Fruit fly (Drosophila melanogaster) whole organism, prepupa: ENCODE measurements around the gene Fibp.

ENCODE experiments used
- Blimp-1 ChIP-seq: fragments of 200-800 bp; sonication (Bioruptor generic); optimal IDR thresholded peaks from 3 replicates; lab custom pipeline; 2017; ENCODE audit warnings: missing biosample characterization, missing genetic modification characterization, mild to moderate bottlenecking, moderate library complexity, missing genetic modification reagents
- CG10669 ChIP-seq: fragments of 200-800 bp; sonication (Bioruptor generic); optimal IDR thresholded peaks from 3 replicates; lab custom pipeline; 2018; ENCODE audit warnings: missing biosample characterization, mild to moderate bottlenecking, missing genetic modification characterization, moderate library complexity
- CG11762 ChIP-seq: fragments of 200-800 bp; sonication (Bioruptor generic); optimal IDR thresholded peaks from 3 replicates; lab custom pipeline; 2016; ENCODE audit warnings: missing biosample characterization, missing genetic modification characterization; ENCODE audit not compliant: insufficient read depth
- CG15336 ChIP-seq: fragments of 200-800 bp; sonication (Bioruptor generic); IDR thresholded peaks from 2 replicates; pipeline ENCODE4 v1.3.6; 2022; ENCODE audit warnings: missing biosample characterization, missing genetic modification characterization
- CG3032 ChIP-seq: fragments of 200-800 bp; optimal IDR thresholded peaks from 2 replicates; lab custom pipeline; 2019; ENCODE audit warnings: missing biosample characterization, mild to moderate bottlenecking, missing genetic modification characterization, moderate library complexity
- CG31627 ChIP-seq: fragments of 200-800 bp; sonication (Bioruptor generic); optimal IDR thresholded peaks from 3 replicates; lab custom pipeline; 2016; ENCODE audit warnings: missing biosample characterization, missing genetic modification characterization
- CG32006 ChIP-seq: fragments of 200-800 bp; sonication (Bioruptor generic); optimal IDR thresholded peaks from 3 replicates; lab custom pipeline; 2017; ENCODE audit warnings: missing biosample characterization, mild to moderate bottlenecking, missing genetic modification characterization
- CG3919 ChIP-seq: fragments of 200-800 bp; sonication (Bioruptor generic); optimal IDR thresholded peaks from 3 replicates; lab custom pipeline; 2016; ENCODE audit warnings: missing biosample characterization, missing genetic modification characterization
- CG4318 ChIP-seq: fragments of 200-800 bp; sonication (Bioruptor generic); optimal IDR thresholded peaks from 3 replicates; lab custom pipeline; 2017; ENCODE audit warnings: missing biosample characterization, mild to moderate bottlenecking, missing genetic modification characterization
- CG6163 ChIP-seq: fragments of 200-800 bp; sonication (Bioruptor generic); IDR thresholded peaks from 3 replicates; pipeline ENCODE4 v1.3.6; 2022; ENCODE audit warnings: missing biosample characterization, missing genetic modification characterization
- CG6276 ChIP-seq: fragments of 200-800 bp; sonication (Bioruptor generic); optimal IDR thresholded peaks from 2 replicates; lab custom pipeline; 2017; ENCODE audit warnings: missing biosample characterization, mild to moderate bottlenecking, missing genetic modification characterization
- CG6808 ChIP-seq: fragments of 200-800 bp; sonication (Bioruptor generic); optimal IDR thresholded peaks from 3 replicates; lab custom pipeline; 2017; ENCODE audit warnings: missing biosample characterization, missing genetic modification characterization, mild to moderate bottlenecking, moderate library complexity, missing genetic modification reagents
- CG6854 ChIP-seq: fragments of 200-800 bp; sonication (Bioruptor generic); optimal IDR thresholded peaks from 2 replicates; lab custom pipeline; 2017; ENCODE audit warnings: missing biosample characterization, mild to moderate bottlenecking, missing genetic modification characterization
- CG7368 ChIP-seq: fragments of 200-800 bp; sonication (Bioruptor generic); optimal IDR thresholded peaks from 3 replicates; lab custom pipeline; 2016; ENCODE audit warnings: missing biosample characterization, missing genetic modification characterization
- CG8319 ChIP-seq: fragments of 200-800 bp; sonication (Bioruptor generic); optimal IDR thresholded peaks from 3 replicates; lab custom pipeline; 2016; ENCODE audit warnings: missing biosample characterization, missing genetic modification characterization
- CG8632 ChIP-seq: fragments of 200-800 bp; sonication (Bioruptor generic); optimal IDR thresholded peaks from 3 replicates; lab custom pipeline; 2016; ENCODE audit warnings: missing biosample characterization, missing genetic modification characterization
- Eip93F ChIP-seq: fragments of 200-800 bp; sonication (Bioruptor generic); optimal IDR thresholded peaks from 2 replicates; lab custom pipeline; 2016; ENCODE audit warnings: missing biosample characterization, mild to moderate bottlenecking, missing genetic modification characterization
- Ets96B ChIP-seq: fragments of 200-800 bp; optimal IDR thresholded peaks from 2 replicates; lab custom pipeline; 2019; ENCODE audit warnings: missing biosample characterization, mild to moderate bottlenecking, missing genetic modification characterization, moderate library complexity
- Gug ChIP-seq: fragments of 200-800 bp; sonication (Bioruptor generic); IDR thresholded peaks from 2 replicates; pipeline ENCODE4 v1.3.6; 2022; ENCODE audit warnings: missing biosample characterization, missing genetic modification characterization
- Lpt ChIP-seq: fragments of 200-800 bp; sonication (Bioruptor generic); optimal IDR thresholded peaks from 3 replicates; lab custom pipeline; 2016; ENCODE audit warnings: missing biosample characterization, missing genetic modification characterization
- Sox14 ChIP-seq: fragments of 200-800 bp; sonication (Bioruptor generic); optimal IDR thresholded peaks from 3 replicates; lab custom pipeline; 2016; ENCODE audit warnings: missing biosample characterization, missing genetic modification characterization
- Sox15 ChIP-seq: fragments of 200-800 bp; sonication (Bioruptor generic); optimal IDR thresholded peaks from 3 replicates; lab custom pipeline; 2016; ENCODE audit warnings: missing biosample characterization, missing genetic modification characterization
- acj6 ChIP-seq: fragments of 200-800 bp; sonication (Bioruptor generic); optimal IDR thresholded peaks from 3 replicates; lab custom pipeline; 2016; ENCODE audit warnings: missing biosample characterization, missing genetic modification characterization
- dsx ChIP-seq: fragments of 200-800 bp; optimal IDR thresholded peaks from 3 replicates; lab custom pipeline; 2019; ENCODE audit warnings: missing biosample characterization, mild to moderate bottlenecking, missing genetic modification characterization, moderate library complexity; ENCODE audit not compliant: poor library complexity, severe bottlenecking
- eg ChIP-seq: fragments of 200-800 bp; sonication (Bioruptor generic); IDR thresholded peaks from 3 replicates; pipeline ENCODE4 v1.3.6; 2022; ENCODE audit warnings: missing biosample characterization, missing genetic modification characterization
- esn ChIP-seq: fragments of 200-800 bp; sonication (Bioruptor generic); optimal IDR thresholded peaks from 2 replicates; lab custom pipeline; 2016; ENCODE audit warnings: missing biosample characterization, mild to moderate bottlenecking, missing genetic modification characterization, moderate library complexity
- fkh ChIP-seq: fragments of 200-800 bp; sonication (Bioruptor generic); optimal IDR thresholded peaks from 3 replicates; lab custom pipeline; 2017; ENCODE audit warnings: missing biosample characterization, mild to moderate bottlenecking, missing genetic modification characterization, moderate library complexity
- lz ChIP-seq: fragments of 200-800 bp; sonication (Bioruptor generic); optimal IDR thresholded peaks from 3 replicates; lab custom pipeline; 2016; ENCODE audit warnings: missing biosample characterization, missing genetic modification characterization
- salr ChIP-seq, 2 experiments: fragments of 200-800 bp; sonication (Bioruptor generic); optimal IDR thresholded peaks; 3 replicates each; lab custom pipeline; 2016 to 2018; ENCODE audit warnings: missing biosample characterization in 2 of 2, missing genetic modification characterization in 2 of 2, mild to moderate bottlenecking in 1 of 2
- topi ChIP-seq: fragments of 200-800 bp; sonication (Bioruptor generic); optimal IDR thresholded peaks from 3 replicates; lab custom pipeline; 2016; ENCODE audit warnings: missing biosample characterization, missing genetic modification characterization
- vri ChIP-seq: fragments of 200-800 bp; sonication (Bioruptor generic); optimal IDR thresholded peaks from 3 replicates; lab custom pipeline; 2016; ENCODE audit warnings: missing biosample characterization, mild to moderate bottlenecking, missing genetic modification characterization

Fibp gene

DNA sequence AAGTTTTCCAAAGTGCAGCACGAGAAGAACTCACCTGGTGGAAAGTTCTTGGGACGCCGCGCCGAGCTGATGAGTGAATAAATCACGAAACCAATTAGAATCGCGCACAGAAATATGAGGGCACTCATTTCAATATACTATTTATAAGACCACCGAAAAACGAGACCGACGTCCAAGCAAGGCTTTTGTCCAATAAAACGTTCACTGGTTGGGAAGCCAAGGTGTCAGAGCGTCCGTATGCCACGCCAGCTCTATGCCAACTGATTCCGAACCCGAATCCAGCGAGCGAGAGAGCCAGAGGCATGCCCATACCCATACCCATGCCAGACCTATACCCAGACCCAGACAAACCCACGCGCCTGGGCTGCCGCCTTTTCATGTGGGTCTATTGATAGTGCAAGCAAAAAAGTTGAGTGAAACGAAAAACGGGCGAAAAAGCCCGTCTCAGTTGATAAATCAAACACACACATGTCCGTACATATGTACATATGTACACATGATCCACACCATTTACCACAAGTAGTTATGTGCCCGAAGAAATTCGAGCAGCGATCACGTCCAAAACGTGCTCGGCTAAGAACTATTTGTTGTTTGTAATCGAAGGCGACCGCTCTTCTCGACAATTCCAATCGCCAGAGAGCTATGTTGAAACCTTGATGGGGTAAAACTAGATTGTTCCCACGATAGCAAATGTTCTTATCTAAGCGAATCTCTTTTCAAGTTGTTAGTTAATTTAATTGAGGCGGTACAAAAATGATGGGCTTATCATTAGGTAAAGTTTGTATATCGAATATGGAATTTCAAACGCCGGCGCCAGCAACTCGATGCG lies 4.5 kb downstream of the Fibp start, which contains the start of gene Cyp305a1:
Gene Cyp305a1, minus strand, starts transcription at position 265 of the 829 bp plus-strand sequence.
- peak; percentile 82 for TF ChIP-seq fkh (GFP tag; lab: Kevin White, UChicago)
- TF ChIP-seq Blimp-1 (GFP tag; lab: Kevin White, UChicago): no peak
- TF ChIP-seq, all 60 proteins: peak for 1

DNA sequence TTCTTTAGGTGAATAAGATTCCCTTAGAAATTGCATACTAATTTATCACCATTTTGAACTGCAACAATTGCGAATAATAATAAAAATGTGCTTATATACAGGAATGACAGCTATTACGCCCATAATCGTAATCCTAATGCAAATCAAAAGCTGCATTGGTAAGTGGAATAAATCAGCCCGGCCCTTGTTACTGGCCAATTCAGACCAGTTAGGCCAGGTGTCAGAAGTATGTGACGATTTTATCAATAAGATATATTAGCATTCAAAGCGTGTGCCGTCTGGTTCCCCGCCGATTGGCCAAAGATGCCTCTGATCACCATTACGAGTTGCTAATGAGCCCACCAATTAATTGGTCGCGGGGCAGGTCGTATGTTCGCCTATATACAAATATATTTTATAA lies 5.3 kb downstream of the Fibp start:
- TF ChIP-seq acj6 (GFP tag; lab: Kevin White, UChicago): no peak
- no peak for TF ChIP-seq CG6276 (GFP tag; lab: Kevin White, UChicago)
- no peak for TF ChIP-seq Lpt (GFP tag; lab: Kevin White, UChicago)
- TF ChIP-seq Sox14 (GFP tag; lab: Kevin White, UChicago): no peak
- TF ChIP-seq CG8632 (GFP tag; lab: Kevin White, UChicago): no peak
- no peak for TF ChIP-seq salr (GFP tag; optimal IDR thresholded peaks at IDR 0.05; lab: Kevin White, UChicago)
- no peak for TF ChIP-seq lz (GFP tag; lab: Kevin White, UChicago)
- TF ChIP-seq CG31627: no peak
- no peak for TF ChIP-seq eg (GFP tag; lab: Robert Waterston, UW)
- TF ChIP-seq CG11762 (GFP tag; lab: Kevin White, UChicago): no peak
- no peak for TF ChIP-seq CG15336
- no peak for TF ChIP-seq CG32006 (GFP tag; lab: Kevin White, UChicago)
- TF ChIP-seq Sox15 (GFP tag; lab: Kevin White, UChicago): no peak
- no peak for TF ChIP-seq CG6808 (GFP tag; lab: Kevin White, UChicago)
- TF ChIP-seq CG4318: no peak
- TF ChIP-seq CG10669: no peak
- TF ChIP-seq, all 60 proteins: peak for 0

DNA sequence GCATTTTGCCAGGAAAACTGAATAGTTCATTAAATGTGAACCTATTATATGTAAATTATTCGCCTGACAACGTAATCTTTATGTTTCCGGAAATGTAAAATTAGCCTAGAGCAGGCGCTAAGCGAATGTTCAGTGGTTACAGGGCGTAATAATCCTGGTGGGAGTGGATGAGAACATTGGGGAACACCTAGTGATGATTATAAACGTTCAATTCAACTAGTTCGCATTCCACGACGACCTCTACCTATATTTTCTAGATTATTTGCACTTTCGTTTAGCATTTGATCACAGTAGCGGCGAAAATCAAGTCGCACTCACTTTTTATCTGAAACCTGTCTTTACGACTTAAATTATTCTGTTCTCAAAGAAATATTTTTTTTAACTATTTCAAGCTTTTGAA lies 10.2 kb downstream of the Fibp start:
- TF ChIP-seq Gug (GFP tag; lab: Robert Waterston, UW): no peak
- no peak for TF ChIP-seq CG3919 (GFP tag; lab: Kevin White, UChicago)
- no peak for TF ChIP-seq lz (GFP tag; lab: Kevin White, UChicago)
- TF ChIP-seq CG8319: no peak
- no peak for TF ChIP-seq CG8632 (GFP tag; lab: Kevin White, UChicago)
- no peak for TF ChIP-seq Ets96B (tag; lab: Kevin White, UChicago)
- TF ChIP-seq Eip93F: no peak
- TF ChIP-seq, all 60 proteins: peak for 0

DNA sequence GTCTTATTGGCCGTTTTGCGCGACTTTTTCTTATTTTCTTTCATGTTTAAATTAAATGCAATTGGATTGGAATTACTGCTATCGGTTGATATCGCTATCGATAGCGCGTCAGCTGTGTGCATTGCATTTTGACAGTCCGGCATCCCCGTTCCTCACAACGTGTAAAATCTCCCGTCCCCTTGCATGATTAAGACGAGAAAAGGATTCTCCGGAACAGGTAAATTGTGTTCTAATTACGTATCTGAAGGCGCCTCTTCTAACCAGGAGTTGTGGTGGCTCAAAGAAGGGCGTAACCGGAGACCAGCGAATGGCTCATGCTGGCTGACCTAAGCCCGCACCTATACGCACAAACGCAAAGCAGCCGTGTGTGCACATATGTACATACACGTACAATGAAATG lies 10.7 kb downstream of the Fibp start, which contains the start of the genes CG14104 and Kap-alpha1:
Gene CG14104, minus strand, starts transcription at position 97 of the 400 bp plus-strand sequence.
Gene Kap-alpha1, plus strand, starts transcription at position 130 of the 400 bp plus-strand sequence.
- TF ChIP-seq CG8632 (GFP tag; lab: Kevin White, UChicago): no peak
- TF ChIP-seq dsx (GFP tag; lab: Kevin White, UChicago): no peak
- TF ChIP-seq topi (GFP tag; lab: Kevin White, UChicago): no peak
- TF ChIP-seq CG6854 (GFP tag; lab: Kevin White, UChicago): peak; percentile 23
- no peak for TF ChIP-seq CG4318
- TF ChIP-seq salr (GFP tag; optimal IDR thresholded peaks at IDR 0.05; lab: Kevin White, UChicago): no peak
- TF ChIP-seq acj6 (GFP tag; lab: Kevin White, UChicago): no peak
- no peak for TF ChIP-seq Sox15 (GFP tag; lab: Kevin White, UChicago)
- TF ChIP-seq vri (GFP tag; lab: Kevin White, UChicago): no peak
- no peak for TF ChIP-seq CG31627
- TF ChIP-seq CG6163: no peak
- peak; percentile 4 for TF ChIP-seq esn (GFP tag; lab: Kevin White, UChicago)
- no peak for TF ChIP-seq CG3919 (GFP tag; lab: Kevin White, UChicago)
- no peak for TF ChIP-seq CG3032 (tag; lab: Kevin White, UChicago)
- TF ChIP-seq CG7368 (GFP tag; lab: Kevin White, UChicago): no peak
